Worm (Caenorhabditis elegans): ENCODE measurements around the gene T09D3.3.

DNA sequence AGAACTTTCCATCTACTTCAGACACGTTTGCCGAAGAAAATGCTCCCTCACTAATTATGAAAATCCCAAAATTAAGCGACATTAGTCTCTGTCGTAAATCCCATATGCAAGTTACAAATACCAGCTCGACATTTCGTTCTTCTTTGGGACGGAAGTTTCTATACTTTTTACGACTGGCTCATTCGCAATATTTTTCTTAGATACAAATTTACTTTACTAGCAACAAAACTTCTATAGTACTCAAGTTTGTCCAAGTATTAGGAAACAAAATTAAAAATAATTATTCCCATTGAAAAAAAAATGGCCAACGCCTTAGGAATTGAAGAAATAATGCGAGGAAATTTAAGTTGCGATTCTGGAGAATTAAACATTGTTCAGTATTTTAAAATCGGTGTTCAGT is 18.4 kb downstream of the T09D3.3 start, which contains the start of gene srg-26:
- TF ChIP-seq sptf-1 (tag; optimal IDR thresholded peaks at IDR 0.05) = no peak
- no peak for TF ChIP-seq elt-3 (tag; optimal IDR thresholded peaks at IDR 0.05)
- no peak for TF ChIP-seq nhr-237 (tag; optimal IDR thresholded peaks at IDR 0.05)
- no peak for TF ChIP-seq cnd-1 (tag; optimal IDR thresholded peaks at IDR 0.05)
- TF ChIP-seq lsy-2 (tag; optimal IDR thresholded peaks at IDR 0.05) = no peak
- TF ChIP-seq snpc-4 (tag; optimal IDR thresholded peaks at IDR 0.05) = no peak
